Worm (Caenorhabditis elegans): ENCODE measurements around the gene pdr-1.

Gene pdr-1

DNA sequence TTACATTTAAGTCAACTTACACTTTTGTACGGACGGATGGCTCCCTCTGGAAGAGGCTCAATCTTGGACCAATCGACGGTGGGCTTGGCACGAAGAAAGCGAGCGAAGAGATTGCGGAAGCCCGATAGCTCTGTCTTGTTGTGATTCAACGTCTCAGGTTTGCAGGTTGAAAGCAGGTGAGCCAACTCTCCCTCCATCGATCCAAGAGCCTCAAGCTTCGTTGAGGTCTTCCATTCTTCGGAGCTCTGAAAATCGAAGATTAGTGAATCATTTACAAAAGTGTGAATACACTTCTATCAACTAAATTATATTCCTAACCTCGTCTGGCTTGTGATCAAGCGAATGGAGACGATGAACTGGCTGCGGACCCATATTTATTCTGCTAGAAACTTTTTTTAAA is 5.5 kb upstream of the pdr-1 start:
- no peak for TF ChIP-seq lin-39 (tag; optimal IDR thresholded peaks at IDR 0.05)

- TF ChIP-seq nhr-237 (tag; optimal IDR thresholded peaks at IDR 0.05) (no peak), F13H6.1 (tag; optimal IDR thresholded peaks at IDR 0.05) (peak; percentile 37), crh-2 (tag; optimal IDR thresholded peaks at IDR 0.05) (peak; percentile 39), sma-9 (GFP tag; optimal IDR thresholded peaks at IDR 0.05) (peak; percentile 62), sma-9 (tag; optimal IDR thresholded peaks at IDR 0.05) (no peak), skn-1 (tag; optimal IDR thresholded peaks at IDR 0.05) (no peak), nhr-11 (tag; optimal IDR thresholded peaks at IDR 0.05) (no peak), nhr-21 (tag; optimal IDR thresholded peaks at IDR 0.05) (peak; percentile 23), sem-4 (tag; optimal IDR thresholded peaks at IDR 0.05) (no peak), nhr-25 (tag; optimal IDR thresholded peaks at IDR 0.05) (peak; percentile 12), gmeb-1 (tag; optimal IDR thresholded peaks at IDR 0.05) (peak; percentile 39), sma-3 (GFP tag; optimal IDR thresholded peaks at IDR 0.05) (peak; percentile 27), lsy-2 (tag; optimal IDR thresholded peaks at IDR 0.05) (peak in 1 of 2 experiments; percentile 3), nhr-129 (tag; optimal IDR thresholded peaks at IDR 0.05) (peak; percentile 28), fos-1 (tag; optimal IDR thresholded peaks at IDR 0.05) (peak; percentile 73)
Measured at ce11 chrIII:13766704-13767323, 4.5 kb upstream of the pdr-1 start.

DNA sequence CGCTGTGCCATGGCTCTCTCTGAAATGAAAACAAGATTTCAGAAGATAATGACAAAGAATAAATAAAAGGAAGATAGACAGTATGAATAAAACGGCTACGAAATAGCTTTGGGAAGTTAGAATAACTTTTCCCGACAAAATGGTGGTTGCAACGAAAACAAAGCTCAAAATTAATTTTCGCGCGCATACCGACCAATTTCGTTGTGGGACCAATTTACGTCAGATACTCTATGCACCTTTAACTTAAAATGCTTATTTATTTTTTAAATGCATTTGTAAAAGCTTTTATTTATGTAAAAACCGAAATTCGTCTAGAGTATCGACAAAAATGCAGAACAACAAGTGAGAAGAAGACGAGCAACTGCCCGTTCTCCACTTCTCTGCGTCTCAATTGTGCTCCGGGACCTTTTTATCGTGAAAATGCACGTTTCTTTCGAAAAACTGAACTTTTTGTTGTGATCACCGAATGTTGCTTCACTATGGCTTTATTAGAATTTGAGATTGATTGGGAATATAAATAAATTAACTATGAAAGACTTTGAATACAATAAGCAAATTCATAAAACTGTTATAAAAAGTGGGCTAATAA is 3.1 kb upstream of the pdr-1 start, which contains the start of gene rml-1:
Gene rml-1, minus strand, starts transcription at position 19 of the 589 bp plus-strand sequence.
- TF ChIP-seq nhr-129 (tag; optimal IDR thresholded peaks at IDR 0.05) (peak; percentile 12), unc-55 (GFP tag; optimal IDR thresholded peaks at IDR 0.05) (peak; percentile 45), C34F6.9 (tag; optimal IDR thresholded peaks at IDR 0.05) (peak; percentile 37), F13H6.1 (tag; optimal IDR thresholded peaks at IDR 0.05) (no peak)

ce11 chrIII:13770017-13770416 is 1.3 kb upstream of the pdr-1 start:
- TF ChIP-seq fos-1 (tag; optimal IDR thresholded peaks at IDR 0.05) = no peak
- no peak for TF ChIP-seq gmeb-1 (tag; optimal IDR thresholded peaks at IDR 0.05)

DNA sequence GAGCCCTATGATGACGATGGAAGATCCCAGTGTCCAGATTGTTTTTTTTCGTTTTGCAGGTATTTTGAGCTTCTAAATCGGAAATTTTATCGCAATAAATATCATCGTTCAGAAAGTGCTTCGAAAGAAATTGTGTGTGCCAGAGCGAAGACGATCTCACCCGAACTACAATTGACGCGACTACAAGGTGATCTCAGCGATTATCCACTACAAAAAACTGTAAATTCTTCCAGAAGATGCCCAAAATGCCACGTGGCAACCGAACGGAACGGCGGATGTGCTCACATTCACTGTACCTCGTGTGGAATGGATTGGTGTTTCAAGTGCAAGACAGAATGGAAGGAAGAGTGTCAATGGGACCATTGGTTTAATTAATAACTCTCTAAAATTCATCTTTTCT is 1.6 kb downstream of the pdr-1 start, which contains the start of gene mdt-29:
Gene mdt-29, plus strand, starts transcription at position 301 of the 400 bp plus-strand sequence.
- TF ChIP-seq R02D3.7 (tag; optimal IDR thresholded peaks at IDR 0.05) = no peak

ce11 chrIII:13778816-13779215 is 7.5 kb downstream of the pdr-1 start:
- TF ChIP-seq sma-3 (GFP tag; optimal IDR thresholded peaks at IDR 0.05) (no peak), ztf-11 (tag; optimal IDR thresholded peaks at IDR 0.05) (peak; percentile 36), nhr-77 (tag; optimal IDR thresholded peaks at IDR 0.05) (no peak), unc-62 (GFP tag; optimal IDR thresholded peaks at IDR 0.05) (no peak), mbf-1 (tag; optimal IDR thresholded peaks at IDR 0.05) (peak; percentile 48), nhr-12 (tag; optimal IDR thresholded peaks at IDR 0.05) (peak; percentile 60), elt-1 (tag; optimal IDR thresholded peaks at IDR 0.05) (no peak), snpc-4 (tag; optimal IDR thresholded peaks at IDR 0.05) (no peak), nhr-25 (tag; optimal IDR thresholded peaks at IDR 0.05) (no peak), mdl-1 (tag; optimal IDR thresholded peaks at IDR 0.05) (peak in 1 of 2 experiments; percentile 21), ZK546.5 (tag; optimal IDR thresholded peaks at IDR 0.05) (no peak), blmp-1 (tag; optimal IDR thresholded peaks at IDR 0.05; ENCODE audit: insufficient read depth) (no peak)
